Fruit fly (Drosophila melanogaster) Kc167 (cell line): ENCODE data around the gene CG42831.

ENCODE experiments used
- Myc ChIP-seq: fragments of >200 bp; optimal IDR thresholded peaks from 2 replicates; lab custom pipeline; 2017; ENCODE audit warnings: missing external identifiers
- Sin3A ChIP-seq: fragments of >200 bp; optimal IDR thresholded peaks from 2 replicates; lab custom pipeline; 2018; ENCODE audit warnings: missing external identifiers
- h ChIP-seq: fragments of >200 bp; optimal IDR thresholded peaks from 3 replicates; lab custom pipeline; 2018; ENCODE audit warnings: missing external identifiers
- insv ChIP-seq: fragments of >200 bp; optimal IDR thresholded peaks from 3 replicates; lab custom pipeline; 2018; ENCODE audit warnings: missing external identifiers
- psq ChIP-seq: fragments of >200 bp; optimal IDR thresholded peaks from 2 replicates; lab custom pipeline; 2017; ENCODE audit warnings: missing external identifiers
- ttk ChIP-seq: sonication (Bioruptor generic); optimal IDR thresholded peaks from 2 replicates; lab custom pipeline; 2017; ENCODE audit warnings: missing external identifiers

Gene CG42831

dm6 chr3L:10793889-10794478 is 20.6 kb upstream of the CG42831 start:
- no peak for TF ChIP-seq Myc (lab: Kevin White, UChicago)
- no peak for TF ChIP-seq psq (lab: Kevin White, UChicago)
- no peak for TF ChIP-seq insv (lab: Kevin White, UChicago)
- TF ChIP-seq h (lab: Kevin White, UChicago) = no peak
- TF ChIP-seq ttk (lab: Kevin White, UChicago) = no peak
- TF ChIP-seq Sin3A = no peak

- TF ChIP-seq Sin3A = no peak
- no peak for TF ChIP-seq insv (lab: Kevin White, UChicago)
- no peak for TF ChIP-seq Myc (lab: Kevin White, UChicago)
- TF ChIP-seq psq (lab: Kevin White, UChicago) = no peak
- TF ChIP-seq ttk (lab: Kevin White, UChicago) = no peak
- no peak for TF ChIP-seq h (lab: Kevin White, UChicago)
These were observed 18.7 kb upstream of the CG42831 start for dm6 chr3L:10795911-10796310.

dm6 chr3L:10799988-10800387 is 14.6 kb upstream of the CG42831 start:
- TF ChIP-seq Sin3A (no peak), h (lab: Kevin White, UChicago) (no peak), psq (lab: Kevin White, UChicago) (no peak), insv (lab: Kevin White, UChicago) (no peak), ttk (lab: Kevin White, UChicago) (no peak), Myc (lab: Kevin White, UChicago) (no peak)

- no peak for TF ChIP-seq ttk (lab: Kevin White, UChicago)
- TF ChIP-seq Sin3A = no peak
- no peak for TF ChIP-seq h (lab: Kevin White, UChicago)
- no peak for TF ChIP-seq Myc (lab: Kevin White, UChicago)
- TF ChIP-seq psq (lab: Kevin White, UChicago) = no peak
- no peak for TF ChIP-seq insv (lab: Kevin White, UChicago)
These were observed 13.4 kb upstream of the CG42831 start, which contains the start of gene CG12523 for dm6 chr3L:10801140-10801646. TSS of gene CG12523 (plus strand) at chr3L:10801190.

- no peak for TF ChIP-seq insv (lab: Kevin White, UChicago)
These were observed 11.5 kb upstream of the CG42831 start for dm6 chr3L:10803124-10803523.

- TF ChIP-seq h (lab: Kevin White, UChicago) = no peak
- TF ChIP-seq insv (lab: Kevin White, UChicago) = no peak
- no peak for TF ChIP-seq Myc (lab: Kevin White, UChicago)
- TF ChIP-seq ttk (lab: Kevin White, UChicago) = no peak
- TF ChIP-seq Sin3A = no peak
- TF ChIP-seq psq (lab: Kevin White, UChicago) = no peak
These were observed 5.6 kb upstream of the CG42831 start for dm6 chr3L:10808982-10809381.

- no peak for TF ChIP-seq psq (lab: Kevin White, UChicago)
- TF ChIP-seq insv (lab: Kevin White, UChicago) = no peak
- no peak for TF ChIP-seq Sin3A
- no peak for TF ChIP-seq h (lab: Kevin White, UChicago)
- no peak for TF ChIP-seq ttk (lab: Kevin White, UChicago)
- TF ChIP-seq Myc (lab: Kevin White, UChicago) = no peak
These were observed 3.8 kb upstream of the CG42831 start for dm6 chr3L:10810539-10811443.

dm6 chr3L:10811881-10812280 is 2.7 kb upstream of the CG42831 start:
- no peak for TF ChIP-seq ttk (lab: Kevin White, UChicago)
- no peak for TF ChIP-seq h (lab: Kevin White, UChicago)
- TF ChIP-seq psq (lab: Kevin White, UChicago) = no peak
- TF ChIP-seq Myc (lab: Kevin White, UChicago) = no peak
- TF ChIP-seq Sin3A = no peak
- TF ChIP-seq insv (lab: Kevin White, UChicago) = no peak

dm6 chr3L:10812903-10813302 is 1.7 kb upstream of the CG42831 start:
- no peak for TF ChIP-seq ttk (lab: Kevin White, UChicago)

- TF ChIP-seq Sin3A (no peak), insv (lab: Kevin White, UChicago) (no peak), ttk (lab: Kevin White, UChicago) (no peak), psq (lab: Kevin White, UChicago) (no peak), h (lab: Kevin White, UChicago) (no peak), Myc (lab: Kevin White, UChicago) (no peak)
These were observed 708 bp upstream of the CG42831 start for dm6 chr3L:10813911-10814310.

dm6 chr3L:10814925-10815447 is 367 bp downstream of the CG42831 start:
- TF ChIP-seq Myc (lab: Kevin White, UChicago) (no peak), h (lab: Kevin White, UChicago) (no peak), insv (lab: Kevin White, UChicago) (no peak), ttk (lab: Kevin White, UChicago) (no peak), psq (lab: Kevin White, UChicago) (no peak), Sin3A (no peak)
